Fruit fly (Drosophila melanogaster) whole organism: ENCODE data around the gene Fpgs1.

Experiments
- Dll ChIP-seq: fragments of >200 bp; optimal IDR thresholded peaks from 2 replicates; lab custom pipeline; 2017
- pan ChIP-seq: fragments of >200 bp; optimal IDR thresholded peaks from 2 replicates; lab custom pipeline; 2017
- usp ChIP-seq: fragments of >200 bp; optimal IDR thresholded peaks from 2 replicates; lab custom pipeline; 2017; ENCODE audit warnings: missing biosample characterization, missing genetic modification characterization, mixed read lengths

DNA sequence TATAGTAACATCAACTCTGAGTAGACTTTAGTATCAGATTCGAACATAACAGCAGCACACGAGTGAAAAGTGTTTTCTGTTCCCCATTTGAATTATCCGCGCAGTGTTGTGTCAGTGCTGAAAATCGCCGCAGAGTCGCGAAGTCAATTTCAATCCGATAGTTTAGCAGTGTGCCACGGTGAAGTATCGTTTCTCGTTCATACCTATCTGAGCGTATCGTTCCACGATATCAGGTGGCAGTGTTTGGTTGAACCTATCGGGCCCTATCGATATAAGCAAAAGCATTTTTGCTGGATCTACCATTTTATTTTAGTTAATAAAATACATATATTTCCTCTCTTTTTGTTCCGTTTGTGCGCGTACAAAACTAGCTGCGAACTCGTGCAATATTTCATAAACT lies 41.9 kb downstream of the Fpgs1 start, which contains the start of gene CkIalpha:
- TF ChIP-seq usp (GFP tag; lab: Kevin White, UChicago) (no peak), Dll (lab: Kevin White, UChicago) (no peak), pan (lab: Kevin White, UChicago) (no peak)
